Worm (Caenorhabditis elegans) whole organism, L1 larva: ENCODE data around the gene dph-3.

Experiments used
- C04F5.9 ChIP-seq: sonication (generic microtip); optimal IDR thresholded peaks from 2 replicates; lab custom pipeline; 2016; ENCODE audit warnings: missing genetic modification characterization, missing compliant biosample characterization
- alr-1 ChIP-seq: fragments of 200-800 bp; sonication (Bioruptor generic); optimal IDR thresholded peaks from 2 replicates; lab custom pipeline; 2018; ENCODE audit warnings: borderline replicate concordance, mild to moderate bottlenecking, missing genetic modification characterization, missing compliant biosample characterization
- ama-1 ChIP-seq: fragments of 150-350 bp; optimal IDR thresholded peaks from 2 replicates; lab custom pipeline; 2014
- ceh-63 ChIP-seq: fragments of 200-800 bp; sonication (Bioruptor generic); optimal IDR thresholded peaks from 2 replicates; lab custom pipeline; 2018; ENCODE audit warnings: mild to moderate bottlenecking, missing genetic modification characterization, missing compliant biosample characterization
- ceh-88 ChIP-seq: fragments of 200-800 bp; sonication (Bioruptor generic); IDR thresholded peaks from 2 replicates; pipeline ENCODE4 v1.3.6; 2022; ENCODE audit warnings: missing genetic modification characterization, missing compliant biosample characterization
- ceh-90 ChIP-seq: sonication (generic microtip); optimal IDR thresholded peaks from 2 replicates; lab custom pipeline; 2016; ENCODE audit warnings: missing genetic modification characterization, missing compliant biosample characterization
- ces-1 ChIP-seq: fragments of 150-350 bp; optimal IDR thresholded peaks from 2 replicates; lab custom pipeline; 2014; ENCODE audit warnings: missing biosample characterization, missing genetic modification reagents, missing genetic modification characterization
- dpl-1 ChIP-seq, 3 experiments: fragments of 150-350 bp in 2 of 3; sonication (generic microtip) in 1 of 3; optimal IDR thresholded peaks; 2 replicates each; lab custom pipeline; 2014 to 2017; ENCODE audit warnings: missing biosample characterization in 3 of 3, missing genetic modification characterization in 3 of 3, missing genetic modification reagents in 3 of 3
- egl-13 ChIP-seq: sonication (generic microtip); optimal IDR thresholded peaks from 2 replicates; lab custom pipeline; 2016; ENCODE audit warnings: missing genotype, missing genetic modification reagents, missing genetic modification characterization, missing compliant biosample characterization
- ets-5 ChIP-seq: fragments of 200-800 bp; sonication (Bioruptor generic); IDR thresholded peaks from 2 replicates; pipeline ENCODE4 v1.3.6; 2022; ENCODE audit warnings: missing genetic modification characterization, missing compliant biosample characterization
- fkh-10 ChIP-seq: sonication (generic microtip); optimal IDR thresholded peaks from 2 replicates; lab custom pipeline; 2017; ENCODE audit warnings: missing biosample characterization, missing genetic modification reagents, missing genetic modification characterization
- fkh-8 ChIP-seq: sonication (generic microtip); optimal IDR thresholded peaks from 2 replicates; lab custom pipeline; 2016; ENCODE audit warnings: mild to moderate bottlenecking, missing genetic modification characterization, missing compliant biosample characterization
- grh-1 ChIP-seq: fragments of 200-800 bp; sonication (Bioruptor generic); IDR thresholded peaks from 2 replicates; pipeline ENCODE4 v1.3.6; 2022; ENCODE audit warnings: missing genetic modification reagents, missing genetic modification characterization, missing compliant biosample characterization
- hlh-17 ChIP-seq: fragments of 200-800 bp; sonication (Bioruptor generic); optimal IDR thresholded peaks from 2 replicates; lab custom pipeline; 2018; ENCODE audit warnings: missing genetic modification characterization, mild to moderate bottlenecking, missing compliant biosample characterization, moderate library complexity, borderline replicate concordance
- mef-2 ChIP-seq: fragments of 150-350 bp; optimal IDR thresholded peaks from 2 replicates; lab custom pipeline; 2014; ENCODE audit warnings: missing biosample characterization, missing genetic modification characterization
- nhr-11 ChIP-seq: fragments of 150-350 bp; optimal IDR thresholded peaks from 2 replicates; lab custom pipeline; 2014; ENCODE audit warnings: missing biosample characterization, missing genetic modification characterization
- nhr-20 ChIP-seq: sonication (generic microtip); optimal IDR thresholded peaks from 2 replicates; lab custom pipeline; 2016; ENCODE audit warnings: mild to moderate bottlenecking, missing genetic modification characterization, missing compliant biosample characterization
- nhr-237 ChIP-seq: fragments of 150-350 bp; optimal IDR thresholded peaks from 2 replicates; lab custom pipeline; 2014; ENCODE audit warnings: missing biosample characterization, missing genetic modification characterization
- nhr-47 ChIP-seq: sonication (generic microtip); optimal IDR thresholded peaks from 2 replicates; lab custom pipeline; 2016; ENCODE audit warnings: mild to moderate bottlenecking, missing genetic modification characterization, moderate library complexity, missing compliant biosample characterization
- nhr-85 ChIP-seq: sonication (generic microtip); peaks from one replicate; lab custom pipeline; 2016; ENCODE audit warnings: missing genetic modification characterization, inconsistent platforms, missing compliant biosample characterization
- nhr-90 ChIP-seq: sonication (generic microtip); optimal IDR thresholded peaks from 2 replicates; lab custom pipeline; 2016; ENCODE audit warnings: mild to moderate bottlenecking, missing genetic modification characterization, missing compliant biosample characterization; ENCODE audit not compliant: poor library complexity
- pqm-1 ChIP-seq: sonication (generic microtip); optimal IDR thresholded peaks from 3 replicates; lab custom pipeline; 2017; ENCODE audit warnings: missing biosample characterization, missing genetic modification characterization
- rnt-1 ChIP-seq: sonication (generic microtip); optimal IDR thresholded peaks from 2 replicates; lab custom pipeline; 2016; ENCODE audit warnings: mild to moderate bottlenecking, missing genetic modification characterization, moderate library complexity, missing compliant biosample characterization
- skn-1 ChIP-seq: fragments of 150-350 bp; optimal IDR thresholded peaks from 2 replicates; lab custom pipeline; 2014; ENCODE audit warnings: missing biosample characterization, missing genetic modification characterization
- swsn-7 ChIP-seq: sonication (generic microtip); optimal IDR thresholded peaks from 2 replicates; lab custom pipeline; 2016; ENCODE audit warnings: missing genetic modification characterization, missing compliant biosample characterization
- unc-30 ChIP-seq: sonication (generic microtip); optimal IDR thresholded peaks from 2 replicates; lab custom pipeline; 2017; ENCODE audit warnings: missing biosample characterization, missing genetic modification characterization
- unc-62 ChIP-seq: fragments of 150-350 bp; optimal IDR thresholded peaks from 2 replicates; lab custom pipeline; 2014; ENCODE audit warnings: missing biosample characterization, missing genetic modification reagents, missing genetic modification characterization
- unc-98 ChIP-seq: fragments of 200-800 bp; sonication (Bioruptor generic); IDR thresholded peaks from 2 replicates; pipeline ENCODE4 v1.3.6; 2022; ENCODE audit warnings: missing genetic modification characterization, missing compliant biosample characterization

dph-3 gene

DNA sequence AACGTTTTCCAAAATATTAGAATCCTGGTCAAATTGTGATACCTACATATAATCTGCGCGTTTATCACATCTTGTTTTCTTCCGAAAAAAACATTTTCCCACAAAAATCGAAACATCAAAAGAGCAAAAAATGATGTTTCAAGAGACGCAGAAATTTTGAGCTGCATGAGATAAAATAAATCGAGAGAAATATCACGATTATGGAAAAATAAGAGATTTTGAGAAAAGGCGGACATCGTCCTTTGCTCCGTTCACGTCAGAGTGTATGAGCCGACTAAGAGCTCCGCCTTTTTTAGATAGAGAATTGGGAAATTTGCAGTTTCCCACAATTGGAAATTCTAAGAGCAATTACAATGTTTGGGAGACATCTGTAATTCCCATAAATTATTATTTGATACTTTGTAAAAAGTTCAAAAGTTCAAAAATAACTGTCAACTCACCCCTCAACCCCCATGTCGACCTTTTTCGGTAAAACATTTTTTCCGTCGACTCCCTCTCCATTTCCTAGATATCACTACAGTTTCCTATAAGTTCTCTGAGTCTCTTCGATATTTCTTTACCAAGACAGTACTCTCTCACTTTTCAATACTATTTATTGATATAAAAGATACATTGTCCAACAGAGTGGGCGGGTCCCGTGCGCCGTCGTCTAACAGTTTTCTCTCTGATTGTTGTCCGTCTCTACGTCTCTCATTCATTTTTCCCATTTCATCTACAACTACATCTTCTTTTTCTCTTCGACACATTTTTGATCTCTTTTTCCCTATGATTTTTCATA, 49.9 kb downstream of the dph-3 start (continued):
- TF ChIP-seq C04F5.9 (tag; lab: Kevin White, UChicago) = no peak
- TF ChIP-seq ceh-88 (GFP tag; lab: Robert Waterston, UW) = no peak
- peak; percentile 90 for TF ChIP-seq nhr-85 (tag; lab: Kevin White, UChicago)
- TF ChIP-seq skn-1 (tag; lab: Kevin White, UChicago) = no peak
- TF ChIP-seq grh-1 (GFP tag; lab: Robert Waterston, UW) = no peak
- TF ChIP-seq fkh-10 = no peak
- no peak for TF ChIP-seq ama-1 (lab: Kevin White, UChicago)
- TF ChIP-seq rnt-1 (tag; lab: Kevin White, UChicago) = no peak
- no peak for TF ChIP-seq egl-13
- TF ChIP-seq dpl-1 (GFP tag; optimal IDR thresholded peaks at IDR 0.05; lab: Kevin White, UChicago) = peak in 2 of 3 experiments; percentile 2 to 17
- no peak for TF ChIP-seq hlh-17 (GFP tag; lab: Kevin White, UChicago)
- no peak for TF ChIP-seq ets-5
- no peak for TF ChIP-seq unc-98
- peak; percentile 60 for TF ChIP-seq nhr-90 (tag; lab: Kevin White, UChicago)
- no peak for TF ChIP-seq alr-1 (tag; lab: Kevin White, UChicago)
- TF ChIP-seq mef-2 = no peak
- no peak for TF ChIP-seq ceh-90 (tag; lab: Kevin White, UChicago)
- no peak for TF ChIP-seq ces-1
- TF ChIP-seq ceh-63 (GFP tag; lab: Kevin White, UChicago) = no peak
- no peak for TF ChIP-seq unc-30 (tag; lab: Kevin White, UChicago)
- no peak for TF ChIP-seq nhr-11
- TF ChIP-seq nhr-237 (tag; lab: Kevin White, UChicago) = no peak
- peak; percentile 22 for TF ChIP-seq swsn-7
- peak; percentile 84 for TF ChIP-seq nhr-20
- TF ChIP-seq fkh-8 (tag; lab: Kevin White, UChicago) = peak; percentile 61
- no peak for TF ChIP-seq unc-62 (GFP tag; lab: Kevin White, UChicago)

DNA sequence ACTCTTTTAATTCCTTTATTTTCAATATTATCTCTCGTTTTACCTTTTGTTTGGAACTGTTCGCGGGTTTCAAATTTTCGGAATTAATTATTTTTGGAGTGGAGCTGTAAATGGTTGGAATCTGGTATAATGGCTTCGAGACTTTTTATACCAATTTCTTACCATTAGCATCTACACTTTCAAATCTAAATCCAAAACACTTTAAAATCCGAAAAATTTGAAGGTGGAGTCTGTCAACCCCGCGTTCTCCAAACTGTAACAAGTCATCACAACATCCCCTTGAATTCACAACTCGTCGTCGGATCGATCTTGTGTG, 50.4 kb downstream of the dph-3 start, which contains the start of gene nhr-97:
Gene nhr-97, plus strand, starts transcription at position 217 of the 316 bp plus-strand sequence.
- TF ChIP-seq nhr-47 (tag; lab: Kevin White, UChicago) = no peak
- no peak for TF ChIP-seq pqm-1 (tag; lab: Kevin White, UChicago)
- TF ChIP-seq skn-1 (tag; lab: Kevin White, UChicago) = no peak
- TF ChIP-seq, all 84 proteins: peak for 0
